Fruit fly (Drosophila melanogaster) whole organism, pupa: ENCODE data around the gene Ance-2.

Experiments
- CG10348 ChIP-seq: fragments of 200-800 bp; sonication (Bioruptor generic); IDR thresholded peaks from 2 replicates; pipeline ENCODE4 v1.3.6; 2022; ENCODE audit warnings: missing biosample characterization, missing genetic modification characterization
- CG8159 ChIP-seq: fragments of 200-800 bp; sonication (Bioruptor generic); optimal IDR thresholded peaks from 3 replicates; lab custom pipeline; 2018; ENCODE audit warnings: missing biosample characterization, mild to moderate bottlenecking, missing genetic modification characterization, moderate library complexity
- Pif1A ChIP-seq: fragments of 200-800 bp; sonication (Bioruptor generic); optimal IDR thresholded peaks from 3 replicates; lab custom pipeline; 2016; ENCODE audit warnings: missing biosample characterization, missing genetic modification characterization
- fd96Ca ChIP-seq: fragments of 200-800 bp; sonication (Bioruptor generic); IDR thresholded peaks from 3 replicates; pipeline ENCODE4 v1.3.6; 2022; ENCODE audit warnings: missing biosample characterization, missing genetic modification characterization

DNA sequence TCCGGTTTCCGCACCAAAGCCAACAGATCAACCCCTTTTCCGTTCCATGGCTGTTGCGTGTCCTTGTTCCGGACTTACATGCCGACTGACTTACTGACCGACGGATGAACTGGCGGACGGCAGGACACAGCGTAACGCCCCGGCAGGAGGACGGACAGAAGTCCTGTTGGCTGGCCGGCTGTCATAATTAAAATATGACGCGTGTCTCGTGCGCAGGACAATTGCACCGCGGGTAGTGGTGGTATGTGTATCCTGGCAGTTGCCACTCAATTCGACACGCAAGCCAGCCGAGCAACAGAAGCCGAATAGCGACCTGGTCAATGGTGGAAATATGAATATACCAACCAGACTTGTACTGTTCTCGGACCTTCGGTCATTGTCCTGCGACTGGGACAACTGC is 39.7 kb upstream of the Ance-2 start:
- TF ChIP-seq fd96Ca (GFP tag; lab: Robert Waterston, UW): no peak
- TF ChIP-seq CG10348: no peak
- TF ChIP-seq CG8159: no peak
- TF ChIP-seq Pif1A (GFP tag; lab: Kevin White, UChicago): no peak
